Worm (Caenorhabditis elegans) whole organism, L4 larva: ENCODE results near the gene sgcb-1.

Experiments used
- D1046.2 ChIP-seq: fragments of 200-800 bp; sonication (Bioruptor generic); IDR thresholded peaks from 2 replicates; pipeline ENCODE4 v1.3.6; 2022; ENCODE audit warnings: missing genetic modification characterization, missing compliant biosample characterization
- F10B5.3 ChIP-seq: sonication (generic microtip); optimal IDR thresholded peaks from 2 replicates; lab custom pipeline; 2016; ENCODE audit warnings: mild to moderate bottlenecking, missing genetic modification characterization, missing compliant biosample characterization
- T20F7.1 ChIP-seq: fragments of 200-800 bp; sonication (Bioruptor generic); optimal IDR thresholded peaks from 2 replicates; lab custom pipeline; 2018; ENCODE audit warnings: mild to moderate bottlenecking, missing genetic modification characterization, missing compliant biosample characterization
- Y105C5A.15 ChIP-seq: fragments of 200-800 bp; sonication (Bioruptor generic); IDR thresholded peaks from 2 replicates; pipeline ENCODE4 v1.3.6; 2022; ENCODE audit warnings: missing genetic modification characterization, missing compliant biosample characterization
- Y5F2A.4 ChIP-seq: fragments of 200-800 bp; sonication (Bioruptor generic); optimal IDR thresholded peaks from 2 replicates; lab custom pipeline; 2018; ENCODE audit warnings: mild to moderate bottlenecking, missing genetic modification characterization, missing compliant biosample characterization
- ZK546.5 ChIP-seq, 2 experiments: sonication (generic microtip); optimal IDR thresholded peaks; 2 replicates each; lab custom pipeline; 2017; ENCODE audit warnings: missing biosample characterization in 2 of 2, missing genetic modification characterization in 2 of 2
- aha-1 ChIP-seq: fragments of 150-350 bp; peaks from one replicate; lab custom pipeline; 2014; ENCODE audit warnings: missing biosample characterization, missing genetic modification characterization
- aly-2 ChIP-seq: sonication (generic microtip); optimal IDR thresholded peaks from 2 replicates; lab custom pipeline; 2018; ENCODE audit warnings: missing biosample characterization, missing genetic modification characterization
- ama-1 ChIP-seq: fragments of 150-350 bp; optimal IDR thresholded peaks from 2 replicates; lab custom pipeline; 2014; ENCODE audit warnings: inconsistent platforms, mixed read lengths
- ceh-44 ChIP-seq: fragments of 200-800 bp; sonication (Bioruptor generic); IDR thresholded peaks from 2 replicates; pipeline ENCODE4 v1.3.6; 2022; ENCODE audit warnings: missing genetic modification reagents, missing genetic modification characterization, missing compliant biosample characterization
- ceh-62 ChIP-seq: sonication (generic microtip); optimal IDR thresholded peaks from 2 replicates; lab custom pipeline; 2017; ENCODE audit warnings: missing biosample characterization, missing genetic modification characterization
- ceh-82 ChIP-seq: sonication (generic microtip); optimal IDR thresholded peaks from 2 replicates; lab custom pipeline; 2017; ENCODE audit warnings: missing biosample characterization, missing genetic modification characterization
- cey-2 ChIP-seq: sonication (generic microtip); optimal IDR thresholded peaks from 3 replicates; lab custom pipeline; 2017; ENCODE audit warnings: missing genetic modification characterization, mild to moderate bottlenecking, missing compliant biosample characterization, antibody characterized with exemption, borderline replicate concordance; ENCODE audit not compliant: insufficient read depth
- daf-12 ChIP-seq: fragments of 150-350 bp; optimal IDR thresholded peaks from 2 replicates; lab custom pipeline; 2014; ENCODE audit warnings: missing biosample characterization, missing genetic modification reagents, missing genetic modification characterization
- daf-16 ChIP-seq, 3 experiments: sonication (generic microtip); optimal IDR thresholded peaks; 2 replicates each; lab custom pipeline; 2016 to 2017; ENCODE audit warnings: missing genetic modification characterization in 3 of 3, missing genetic modification reagents in 3 of 3, mild to moderate bottlenecking in 2 of 3, missing compliant biosample characterization in 2 of 3, missing biosample characterization in 1 of 3, moderate library complexity in 1 of 3
- dmd-8 ChIP-seq: fragments of 200-800 bp; sonication (Bioruptor generic); IDR thresholded peaks from 2 replicates; pipeline ENCODE4 v1.3.6; 2022; ENCODE audit warnings: missing genetic modification characterization, missing compliant biosample characterization
- dmd-9 ChIP-seq: fragments of 200-800 bp; sonication (Bioruptor generic); IDR thresholded peaks from 2 replicates; pipeline ENCODE4 v1.3.6; 2022; ENCODE audit warnings: missing genetic modification reagents, missing genetic modification characterization, missing compliant biosample characterization
- dpl-1 ChIP-seq: fragments of 150-350 bp; optimal IDR thresholded peaks from 2 replicates; lab custom pipeline; 2014; ENCODE audit warnings: missing biosample characterization, missing genetic modification reagents, missing genetic modification characterization
- duxl-1 ChIP-seq: sonication (generic microtip); optimal IDR thresholded peaks from 2 replicates; lab custom pipeline; 2016; ENCODE audit warnings: mild to moderate bottlenecking, missing genetic modification characterization, moderate library complexity, missing compliant biosample characterization; ENCODE audit not compliant: poor library complexity
- dve-1 ChIP-seq: sonication (generic microtip); optimal IDR thresholded peaks from 2 replicates; lab custom pipeline; 2017; ENCODE audit warnings: antibody characterized with exemption, mild to moderate bottlenecking, missing genetic modification characterization, missing compliant biosample characterization; ENCODE audit not compliant: insufficient read depth
- egl-43 ChIP-seq: fragments of 200-800 bp; sonication (Bioruptor generic); IDR thresholded peaks from 2 replicates; pipeline ENCODE4 v1.3.6; 2022; ENCODE audit warnings: missing genetic modification reagents, missing genetic modification characterization, missing compliant biosample characterization
- fkh-10 ChIP-seq: fragments of 150-350 bp; optimal IDR thresholded peaks from 2 replicates; lab custom pipeline; 2014; ENCODE audit warnings: missing biosample characterization, missing genetic modification reagents, missing genetic modification characterization
- gei-8 ChIP-seq: fragments of 200-800 bp; sonication (Bioruptor generic); optimal IDR thresholded peaks from 2 replicates; lab custom pipeline; 2018; ENCODE audit warnings: mild to moderate bottlenecking, missing genetic modification characterization, missing compliant biosample characterization
- jun-1 ChIP-seq: fragments of 150-350 bp; optimal IDR thresholded peaks from 2 replicates; lab custom pipeline; 2014; ENCODE audit warnings: missing biosample characterization, missing genetic modification reagents, missing genetic modification characterization
- lim-7 ChIP-seq: fragments of 200-800 bp; sonication (Bioruptor generic); IDR thresholded peaks from 2 replicates; pipeline ENCODE4 v1.3.6; 2022; ENCODE audit warnings: missing genetic modification characterization, missing compliant biosample characterization
- lin-15B ChIP-seq: fragments of 150-350 bp; sonication (generic microtip); optimal IDR thresholded peaks from 3 replicates; lab custom pipeline; 2014; ENCODE audit warnings: missing biosample characterization, missing genetic modification characterization
- lin-29 ChIP-seq: fragments of 200-800 bp; sonication (Bioruptor generic); IDR thresholded peaks from 2 replicates; pipeline ENCODE4 v1.3.6; 2022; ENCODE audit warnings: missing genetic modification reagents, missing genetic modification characterization, missing compliant biosample characterization
- lin-38 ChIP-seq: fragments of 200-800 bp; sonication (Bioruptor generic); IDR thresholded peaks from 2 replicates; pipeline ENCODE4 v1.3.6; 2022; ENCODE audit warnings: missing genetic modification reagents, missing genetic modification characterization, missing compliant biosample characterization
- lsy-2 ChIP-seq, 2 experiments: fragments of 150-350 bp in 1 of 2; sonication (generic microtip) in 1 of 2; optimal IDR thresholded peaks; 2 replicates each; lab custom pipeline; 2014 to 2017; ENCODE audit warnings: missing biosample characterization in 2 of 2, missing genetic modification characterization in 2 of 2
- mdl-1 ChIP-seq, 2 experiments: fragments of 150-350 bp in 1 of 2; sonication (generic microtip) in 1 of 2; optimal IDR thresholded peaks; 2 replicates each; lab custom pipeline; 2014 to 2017; ENCODE audit warnings: missing biosample characterization in 2 of 2, missing genetic modification characterization in 2 of 2
- mes-2 ChIP-seq: sonication (generic microtip); optimal IDR thresholded peaks from 2 replicates; lab custom pipeline; 2016; ENCODE audit warnings: missing genotype, mild to moderate bottlenecking, missing genetic modification characterization, missing compliant biosample characterization; ENCODE audit not compliant: poor library complexity, severe bottlenecking
- nhr-10 ChIP-seq: fragments of 150-350 bp; optimal IDR thresholded peaks from 2 replicates; lab custom pipeline; 2014; ENCODE audit warnings: missing biosample characterization, missing genetic modification characterization
- nhr-11 ChIP-seq: fragments of 150-350 bp; optimal IDR thresholded peaks from 2 replicates; lab custom pipeline; 2014; ENCODE audit warnings: missing biosample characterization, missing genetic modification characterization
- nhr-237 ChIP-seq: sonication (generic microtip); optimal IDR thresholded peaks from 2 replicates; lab custom pipeline; 2017; ENCODE audit warnings: missing biosample characterization, missing genetic modification characterization
- nhr-25 ChIP-seq: sonication (generic microtip); optimal IDR thresholded peaks from 2 replicates; lab custom pipeline; 2017; ENCODE audit warnings: missing genetic modification characterization, mild to moderate bottlenecking, missing compliant biosample characterization, antibody characterized with exemption, moderate library complexity, borderline replicate concordance; ENCODE audit not compliant: insufficient read depth
- nhr-41 ChIP-seq: fragments of 200-800 bp; sonication (Bioruptor generic); IDR thresholded peaks from 2 replicates; pipeline ENCODE4 v1.3.6; 2022; ENCODE audit warnings: missing genetic modification reagents, missing genetic modification characterization, missing compliant biosample characterization
- nhr-48 ChIP-seq: sonication (generic microtip); optimal IDR thresholded peaks from 2 replicates; lab custom pipeline; 2016; ENCODE audit warnings: mild to moderate bottlenecking, missing genetic modification characterization, missing compliant biosample characterization
- pha-4 ChIP-seq, 2 experiments: fragments of 150-350 bp in 1 of 2; fragments of 200-800 bp in 1 of 2; sonication (Bioruptor generic) in 1 of 2; IDR thresholded peaks in 1 of 2; optimal IDR thresholded peaks in 1 of 2; 2 replicates each; pipeline versions ENCODE4 v1.3.6 to Lab custom; 2014 to 2022; ENCODE audit warnings: missing genetic modification characterization in 2 of 2, missing genetic modification reagents in 2 of 2, missing biosample characterization in 1 of 2, missing compliant biosample characterization in 1 of 2
- pqm-1 ChIP-seq: sonication (generic microtip); optimal IDR thresholded peaks from 2 replicates; lab custom pipeline; 2017; ENCODE audit warnings: missing biosample characterization, missing genetic modification characterization
- skn-1 ChIP-seq: fragments of 150-350 bp; optimal IDR thresholded peaks from 2 replicates; lab custom pipeline; 2014; ENCODE audit warnings: missing biosample characterization, missing genetic modification characterization
- snpc-4 ChIP-seq: fragments of 150-350 bp; optimal IDR thresholded peaks from 2 replicates; lab custom pipeline; 2014; ENCODE audit warnings: missing biosample characterization, missing genetic modification characterization
- spr-1 ChIP-seq: sonication (generic microtip); optimal IDR thresholded peaks from 2 replicates; lab custom pipeline; 2016; ENCODE audit warnings: mild to moderate bottlenecking, missing genetic modification characterization, missing compliant biosample characterization
- tra-1 ChIP-seq: fragments of 200-800 bp; sonication (Bioruptor generic); IDR thresholded peaks from 2 replicates; pipeline ENCODE4 v1.3.6; 2022; ENCODE audit warnings: missing genetic modification reagents, missing genetic modification characterization, missing compliant biosample characterization
- unc-39 ChIP-seq: sonication (generic microtip); optimal IDR thresholded peaks from 2 replicates; lab custom pipeline; 2017; ENCODE audit warnings: missing biosample characterization, missing genetic modification characterization
- zfp-2 ChIP-seq: sonication (generic microtip); optimal IDR thresholded peaks from 2 replicates; lab custom pipeline; 2016; ENCODE audit warnings: mild to moderate bottlenecking, missing genetic modification characterization, missing compliant biosample characterization
- zip-11 ChIP-seq: fragments of 200-800 bp; sonication (Bioruptor generic); IDR thresholded peaks from 2 replicates; pipeline ENCODE4 v1.3.6; 2022; ENCODE audit warnings: missing genetic modification characterization, missing compliant biosample characterization
- zip-2 ChIP-seq: fragments of 150-350 bp; optimal IDR thresholded peaks from 2 replicates; lab custom pipeline; 2014; ENCODE audit warnings: missing biosample characterization, missing genetic modification characterization
- ztf-11 ChIP-seq: fragments of 150-350 bp; optimal IDR thresholded peaks from 2 replicates; lab custom pipeline; 2014; ENCODE audit warnings: missing biosample characterization, missing genetic modification characterization
- ztf-7 ChIP-seq: fragments of 150-350 bp; optimal IDR thresholded peaks from 2 replicates; lab custom pipeline; 2014; ENCODE audit warnings: missing biosample characterization, missing genetic modification characterization

sgcb-1 gene

DNA sequence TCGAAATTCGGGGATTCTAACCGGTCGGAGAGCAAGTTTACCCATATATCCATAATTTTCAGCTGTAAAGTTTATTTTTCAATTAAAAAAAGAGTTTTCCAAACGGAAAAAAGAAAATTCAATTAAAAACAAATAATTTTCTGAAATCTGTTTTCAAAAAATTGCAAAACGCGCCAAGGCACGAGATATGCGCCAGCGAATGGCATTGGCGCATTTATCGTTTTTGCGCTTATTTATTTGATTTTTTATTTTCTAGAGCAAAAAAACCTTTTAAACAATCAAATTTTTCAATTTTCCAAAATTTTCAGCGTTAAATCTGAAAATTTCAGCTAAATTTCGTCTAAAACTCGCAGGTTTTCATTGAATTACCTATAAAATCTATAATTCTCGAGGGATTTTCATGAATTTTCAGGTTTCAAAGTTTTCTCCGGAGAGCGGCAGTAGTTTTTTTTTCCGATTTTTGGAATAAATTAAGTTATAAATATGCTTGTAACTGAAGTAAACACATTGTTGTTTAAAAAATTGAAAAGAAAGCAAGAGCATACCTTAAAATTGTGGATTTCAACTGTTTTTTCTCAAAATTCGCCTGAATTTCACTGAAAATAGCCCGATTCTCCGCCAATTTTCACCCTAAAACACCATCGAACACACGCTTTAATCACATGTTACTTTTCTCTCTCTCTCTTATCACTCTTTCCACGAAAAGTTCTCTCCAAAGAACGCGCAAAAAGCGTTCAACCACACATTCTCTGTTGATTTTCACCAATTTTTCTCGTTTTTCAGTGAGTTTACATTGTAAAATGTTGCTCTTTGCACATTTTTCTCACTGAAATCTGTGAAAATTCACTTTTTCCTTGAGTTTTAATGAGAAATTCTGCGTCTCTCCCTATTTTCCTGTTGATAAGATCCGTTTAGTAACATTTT lies 40.2 kb upstream of the sgcb-1 start, which contains the start of gene B0432.10 (continued):
- TF ChIP-seq ceh-62 (tag; lab: Kevin White, UChicago) (no peak), Y5F2A.4 (GFP tag; lab: Kevin White, UChicago) (no peak), nhr-48 (tag; lab: Kevin White, UChicago) (no peak), zip-2 (tag; lab: Kevin White, UChicago) (no peak), mdl-1 (tag; optimal IDR thresholded peaks at IDR 0.05; lab: Kevin White, UChicago) (no peak), ceh-82 (tag; lab: Kevin White, UChicago) (no peak), ztf-7 (peak; percentile 51), dve-1 (peak; percentile 86), lsy-2 (tag; optimal IDR thresholded peaks at IDR 0.05; lab: Kevin White, UChicago) (peak in 1 of 2 experiments; percentile 91), cey-2 (tag; lab: Kevin White, UChicago) (no peak), snpc-4 (no peak), nhr-10 (tag; lab: Kevin White, UChicago) (no peak), ztf-11 (tag; lab: Kevin White, UChicago) (no peak), dmd-8 (GFP tag; lab: Robert Waterston, UW) (no peak), gei-8 (GFP tag; lab: Kevin White, UChicago) (no peak), nhr-11 (tag; lab: Kevin White, UChicago) (peak; percentile 25), nhr-25 (tag; lab: Kevin White, UChicago) (no peak), zip-11 (GFP tag; lab: Robert Waterston, UW) (no peak), nhr-41 (GFP tag; lab: Robert Waterston, UW) (no peak), F10B5.3 (tag; lab: Kevin White, UChicago) (peak; percentile 51), jun-1 (tag; lab: Kevin White, UChicago) (no peak), daf-12 (tag; lab: Kevin White, UChicago) (no peak), nhr-237 (tag; lab: Kevin White, UChicago) (no peak), D1046.2 (GFP tag; lab: Robert Waterston, UW) (no peak), spr-1 (tag; lab: Kevin White, UChicago) (no peak), dmd-9 (GFP tag; lab: Robert Waterston, UW) (no peak), lin-29 (GFP tag; lab: Robert Waterston, UW) (no peak), lin-15B (tag; lab: Kevin White, UChicago) (no peak), ama-1 (lab: Kevin White, UChicago) (no peak), pqm-1 (tag; lab: Kevin White, UChicago) (peak; percentile 19), egl-43 (GFP tag; lab: Robert Waterston, UW) (no peak), daf-16 (GFP tag; optimal IDR thresholded peaks at IDR 0.05; lab: Kevin White, UChicago) (no peak), daf-16 (tag; optimal IDR thresholded peaks at IDR 0.05; lab: Kevin White, UChicago) (peak; percentile 45), ZK546.5 (tag; optimal IDR thresholded peaks at IDR 0.05; lab: Kevin White, UChicago) (no peak), lim-7 (GFP tag; lab: Robert Waterston, UW) (no peak), pha-4 (GFP tag; IDR thresholded peaks at IDR 0.05; lab: Robert Waterston, UW) (peak; percentile 51; the same call in 1 of the 2 replicates), pha-4 (tag; optimal IDR thresholded peaks at IDR 0.05; lab: Kevin White, UChicago) (peak; percentile 92), duxl-1 (tag; lab: Kevin White, UChicago) (peak; percentile 61), tra-1 (GFP tag; lab: Robert Waterston, UW) (no peak), fkh-10 (no peak), skn-1 (tag; lab: Kevin White, UChicago) (no peak), Y105C5A.15 (GFP tag; lab: Robert Waterston, UW) (no peak), aly-2 (tag; lab: Kevin White, UChicago) (no peak), zfp-2 (no peak), unc-39 (tag; lab: Kevin White, UChicago) (no peak), mes-2 (tag; lab: Kevin White, UChicago) (peak; percentile 91), dpl-1 (GFP tag; lab: Kevin White, UChicago) (peak; percentile 96), ceh-44 (GFP tag; lab: Robert Waterston, UW) (no peak), T20F7.1 (GFP tag; lab: Kevin White, UChicago) (peak; percentile 85), lin-38 (GFP tag; lab: Robert Waterston, UW) (peak; percentile 86), aha-1 (tag; lab: Kevin White, UChicago) (peak; percentile 95)
